Worm (Caenorhabditis elegans) whole organism, late embryonic: ENCODE results near the gene lsd-1.

ENCODE experiments used
- K02D7.2 ChIP-seq: sonication (generic microtip); optimal IDR thresholded peaks from 2 replicates; lab custom pipeline; 2017; ENCODE audit warnings: mild to moderate bottlenecking, missing genetic modification characterization, missing compliant biosample characterization
- ahr-1 ChIP-seq: sonication (generic microtip); optimal IDR thresholded peaks from 2 replicates; lab custom pipeline; 2016; ENCODE audit warnings: missing genetic modification characterization, missing compliant biosample characterization
- ceh-2 ChIP-seq: sonication (generic microtip); optimal IDR thresholded peaks from 2 replicates; lab custom pipeline; 2016; ENCODE audit warnings: missing genotype, missing genetic modification characterization, missing compliant biosample characterization
- ceh-9 ChIP-seq: sonication (generic microtip); optimal IDR thresholded peaks from 2 replicates; lab custom pipeline; 2016; ENCODE audit warnings: mild to moderate bottlenecking, missing genetic modification characterization, inconsistent platforms, missing compliant biosample characterization
- fkh-10 ChIP-seq: fragments of 150-350 bp; optimal IDR thresholded peaks from 2 replicates; lab custom pipeline; 2014; ENCODE audit warnings: missing biosample characterization, missing genetic modification reagents, missing genetic modification characterization
- nhr-11 ChIP-seq: fragments of 150-350 bp; optimal IDR thresholded peaks from 2 replicates; lab custom pipeline; 2014; ENCODE audit warnings: missing biosample characterization, missing genetic modification characterization
- npax-4 ChIP-seq: sonication (generic microtip); optimal IDR thresholded peaks from 2 replicates; lab custom pipeline; 2016; ENCODE audit warnings: missing genetic modification characterization, missing compliant biosample characterization
- pat-9 ChIP-seq: fragments of 200-800 bp; sonication (Bioruptor generic); optimal IDR thresholded peaks from 2 replicates; lab custom pipeline; 2018; ENCODE audit warnings: mild to moderate bottlenecking, missing genetic modification characterization, moderate library complexity, missing compliant biosample characterization
- pha-4 ChIP-seq: fragments of 150-350 bp; optimal IDR thresholded peaks from 2 replicates; lab custom pipeline; 2018; ENCODE audit warnings: missing biosample characterization, missing genetic modification reagents, missing genetic modification characterization
- pqm-1 ChIP-seq: sonication (generic microtip); optimal IDR thresholded peaks from 2 replicates; lab custom pipeline; 2016; ENCODE audit warnings: missing genetic modification characterization, missing compliant biosample characterization
- pros-1 ChIP-seq: fragments of 150-350 bp; optimal IDR thresholded peaks from 2 replicates; lab custom pipeline; 2014; ENCODE audit warnings: missing biosample characterization, missing genetic modification reagents, missing genetic modification characterization
- sox-4 ChIP-seq: sonication (generic microtip); optimal IDR thresholded peaks from 2 replicates; lab custom pipeline; 2017; ENCODE audit warnings: mild to moderate bottlenecking, missing genetic modification characterization, inconsistent platforms, missing compliant biosample characterization
- unc-42 ChIP-seq: sonication (generic microtip); optimal IDR thresholded peaks from 2 replicates; lab custom pipeline; 2016; ENCODE audit warnings: missing genotype, missing genetic modification characterization, missing compliant biosample characterization

DNA sequence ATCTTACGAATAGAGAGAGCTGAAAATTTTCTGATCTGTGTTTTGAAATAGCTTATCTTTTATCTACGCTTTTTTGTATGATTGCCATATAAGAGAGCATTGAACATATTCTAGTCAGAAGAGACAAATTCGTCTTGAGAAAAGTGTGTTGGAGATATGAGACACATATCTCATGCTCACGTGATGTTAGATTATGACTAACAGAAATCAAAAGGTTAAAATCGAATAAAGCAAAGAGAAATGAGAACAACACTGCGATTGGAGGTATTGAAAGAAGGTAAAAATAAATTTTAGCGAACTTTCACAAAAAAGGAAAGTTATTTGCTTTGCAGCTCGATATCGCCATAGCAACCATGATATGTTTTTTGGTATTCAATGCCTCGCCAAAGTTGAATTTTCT is 33.4 kb downstream of the lsd-1 start, which contains the start of gene nhr-167:
- TF ChIP-seq sox-4 (no peak), pqm-1 (tag; lab: Kevin White, UChicago) (no peak), pha-4 (tag; lab: Kevin White, UChicago) (no peak), unc-42 (tag; lab: Kevin White, UChicago) (no peak), K02D7.2 (tag; lab: Kevin White, UChicago) (no peak), pros-1 (tag; lab: Kevin White, UChicago) (no peak), ceh-2 (tag; lab: Kevin White, UChicago) (no peak), ceh-9 (tag; lab: Kevin White, UChicago) (no peak), pat-9 (tag; lab: Kevin White, UChicago) (no peak), ahr-1 (tag; lab: Kevin White, UChicago) (no peak), nhr-11 (tag; lab: Kevin White, UChicago) (no peak), npax-4 (tag; lab: Kevin White, UChicago) (no peak), fkh-10 (GFP tag; lab: Kevin White, UChicago) (no peak)
